Fruit fly (Drosophila melanogaster): Measurements from ENCODE around the gene Rpn3.

Gene Rpn3

dm6 chr2L:19045111-19045560, 6.5 kb upstream of the Rpn3 start, which contains the start of the genes Ttc19 and Acn (continued):
- peak; percentile 8; the same call in 1 of the 2 replicates for TF ChIP-seq ro (GFP tag; IDR thresholded peaks at IDR 0.05)
- TF ChIP-seq CG17328 (GFP tag; IDR thresholded peaks at IDR 0.05) = peak; percentile 83
- TF ChIP-seq Jarid2 (GFP tag; optimal IDR thresholded peaks at IDR 0.05) = no peak
- no peak for TF ChIP-seq Deaf1 (tag; optimal IDR thresholded peaks at IDR 0.05)
- TF ChIP-seq Dbx (GFP tag; IDR thresholded peaks at IDR 0.05) = peak; percentile 90
- TF ChIP-seq Doc2 (GFP tag; IDR thresholded peaks at IDR 0.05) = no peak
- TF ChIP-seq Dref (GFP tag; IDR thresholded peaks at IDR 0.05) = peak; percentile 92
- TF ChIP-seq MESR4 (GFP tag; optimal IDR thresholded peaks at IDR 0.05) = peak; percentile 80
- TF ChIP-seq dysf (GFP tag; IDR thresholded peaks at IDR 0.05) = peak; percentile 77
- no peak for TF ChIP-seq kni (GFP tag; optimal IDR thresholded peaks at IDR 0.05)
- peak; percentile 85 for TF ChIP-seq CG2678 (tag; optimal IDR thresholded peaks at IDR 0.05)
- peak; percentile 70 for TF ChIP-seq Adf1 (GFP tag; IDR thresholded peaks at IDR 0.05)
- TF ChIP-seq mld (GFP tag; IDR thresholded peaks at IDR 0.05; ENCODE audit: partially characterized antibody) = peak; percentile 93
- peak; percentile 85 for TF ChIP-seq CG11247 (GFP tag; IDR thresholded peaks at IDR 0.05)
- peak; percentile 90 for TF ChIP-seq CG9609 (GFP tag; optimal IDR thresholded peaks at IDR 0.05)
- peak; percentile 49; the same call in 1 of the 3 replicates for TF ChIP-seq CG7357 (GFP tag; IDR thresholded peaks at IDR 0.05)
- peak; percentile 68 for TF ChIP-seq CG14050 (GFP tag; IDR thresholded peaks at IDR 0.05)
- peak; percentile 92 for TF ChIP-seq Dad (GFP tag; optimal IDR thresholded peaks at IDR 0.05)
- TF ChIP-seq tap (tag; optimal IDR thresholded peaks at IDR 0.05) = peak; percentile 63
- TF ChIP-seq bab2 (GFP tag; optimal IDR thresholded peaks at IDR 0.05) = peak; percentile 90
- TF ChIP-seq vnd (GFP tag; IDR thresholded peaks at IDR 0.05; ENCODE audit: partially characterized antibody) = peak; percentile 96
- TF ChIP-seq CG7745 (tag; optimal IDR thresholded peaks at IDR 0.05) = no peak
- no peak for TF ChIP-seq Hey (tag; optimal IDR thresholded peaks at IDR 0.05)
- TF ChIP-seq Bgb (GFP tag; IDR thresholded peaks at IDR 0.05; ENCODE audit: partially characterized antibody) = peak; percentile 95
- no peak for TF ChIP-seq prd (optimal IDR thresholded peaks at IDR 0.05)
- TF ChIP-seq prd (GFP tag; IDR thresholded peaks at IDR 0.05) = peak; percentile 89
- TF ChIP-seq HLH3B (GFP tag; IDR thresholded peaks at IDR 0.05) = peak; percentile 75
- peak; percentile 96 for TF ChIP-seq row (GFP tag; IDR thresholded peaks at IDR 0.05)
- peak; percentile 94 for TF ChIP-seq CG12391 (tag; optimal IDR thresholded peaks at IDR 0.05)
- TF ChIP-seq Blimp-1 (GFP tag; optimal IDR thresholded peaks at IDR 0.05) = peak; percentile 71
- no peak for TF ChIP-seq CG10274 (GFP tag; optimal IDR thresholded peaks at IDR 0.05)
- peak; percentile 68 for TF ChIP-seq ap (GFP tag; IDR thresholded peaks at IDR 0.05)
- peak; percentile 73 for TF ChIP-seq ERR (GFP tag; optimal IDR thresholded peaks at IDR 0.05)
- peak; percentile 91 for TF ChIP-seq YL-1 (GFP tag; optimal IDR thresholded peaks at IDR 0.05)
- TF ChIP-seq ind (GFP tag; optimal IDR thresholded peaks at IDR 0.05) = peak; percentile 80
- peak; percentile 88 for TF ChIP-seq CG1647 (GFP tag; optimal IDR thresholded peaks at IDR 0.05)
- TF ChIP-seq h (optimal IDR thresholded peaks at IDR 0.05) = no peak
- peak; percentile 62; the same call in 1 of the 3 replicates for TF ChIP-seq CG3726 (GFP tag; IDR thresholded peaks at IDR 0.05)
- TF ChIP-seq CG11504 (tag; optimal IDR thresholded peaks at IDR 0.05) = peak; percentile 83
- TF ChIP-seq otp (GFP tag; IDR thresholded peaks at IDR 0.05) = peak; percentile 71; the same call in 2 of the 3 replicates
- peak; percentile 81 for TF ChIP-seq CG18599 (GFP tag; optimal IDR thresholded peaks at IDR 0.05)
- peak; percentile 74 for TF ChIP-seq dmrt11E (tag; optimal IDR thresholded peaks at IDR 0.05)
- 0 out of 2 replicates have a peak, but pooled peaks have one; percentile 20 for TF ChIP-seq Gsc (GFP tag; IDR thresholded peaks at IDR 0.05)
- peak; percentile 78 for TF ChIP-seq Ssrp (tag; optimal IDR thresholded peaks at IDR 0.05)
- TF ChIP-seq Antp (GFP tag; optimal IDR thresholded peaks at IDR 0.05) = peak; percentile 88
- peak; percentile 78 for TF ChIP-seq Bdp1 (GFP tag; optimal IDR thresholded peaks at IDR 0.05)
- no peak for TF ChIP-seq run (tag; optimal IDR thresholded peaks at IDR 0.05)
- TF ChIP-seq CG4328 (GFP tag; optimal IDR thresholded peaks at IDR 0.05) = peak; percentile 75
- no peak for TF ChIP-seq Dip2 (GFP tag; IDR thresholded peaks at IDR 0.05)
- peak; percentile 44; the same call in 1 of the 2 replicates for TF ChIP-seq CG11696 (GFP tag; IDR thresholded peaks at IDR 0.05)
- peak; percentile 51 for TF ChIP-seq CG12299 (tag; optimal IDR thresholded peaks at IDR 0.05)
